Worm (Caenorhabditis elegans) whole organism, L3 larva: ENCODE data around the gene F46C5.7.

Source experiments
- R02D3.7 ChIP-seq: fragments of 150-350 bp; optimal IDR thresholded peaks from 2 replicates; lab custom pipeline; 2014; ENCODE audit warnings: missing biosample characterization, missing genetic modification characterization
- ZK546.5 ChIP-seq: sonication (generic microtip); optimal IDR thresholded peaks from 2 replicates; lab custom pipeline; 2017; ENCODE audit warnings: missing biosample characterization, missing genetic modification characterization
- aly-2 ChIP-seq: fragments of 150-350 bp; optimal IDR thresholded peaks from 2 replicates; lab custom pipeline; 2014; ENCODE audit warnings: missing biosample characterization, missing genetic modification characterization
- ama-1 ChIP-seq: fragments of 150-350 bp; optimal IDR thresholded peaks from 2 replicates; lab custom pipeline; 2018
- ceh-16 ChIP-seq: sonication (generic microtip); optimal IDR thresholded peaks from 2 replicates; lab custom pipeline; 2017; ENCODE audit warnings: missing biosample characterization, missing genetic modification characterization
- ceh-28 ChIP-seq: fragments of 150-350 bp; optimal IDR thresholded peaks from 2 replicates; lab custom pipeline; 2014; ENCODE audit warnings: missing biosample characterization, missing genetic modification reagents, missing genetic modification characterization
- ceh-82 ChIP-seq: fragments of 150-350 bp; optimal IDR thresholded peaks from 2 replicates; lab custom pipeline; 2014; ENCODE audit warnings: missing biosample characterization, missing genetic modification characterization
- ceh-9 ChIP-seq: sonication (generic microtip); optimal IDR thresholded peaks from 2 replicates; lab custom pipeline; 2018; ENCODE audit warnings: missing biosample characterization, missing genetic modification characterization
- daf-12 ChIP-seq: fragments of 150-350 bp; optimal IDR thresholded peaks from 2 replicates; lab custom pipeline; 2014; ENCODE audit warnings: missing biosample characterization, missing genetic modification reagents, missing genetic modification characterization
- egl-27 ChIP-seq: sonication (generic microtip); optimal IDR thresholded peaks from 4 replicates; lab custom pipeline; 2017; ENCODE audit warnings: missing biosample characterization, missing genetic modification reagents, missing genetic modification characterization
- egl-5 ChIP-seq: fragments of 150-350 bp; optimal IDR thresholded peaks from 2 replicates; lab custom pipeline; 2017; ENCODE audit warnings: missing biosample characterization, missing genetic modification reagents, missing genetic modification characterization, inconsistent platforms
- elt-1 ChIP-seq: fragments of 150-350 bp; optimal IDR thresholded peaks from 2 replicates; lab custom pipeline; 2014; ENCODE audit warnings: missing biosample characterization, missing genetic modification characterization
- elt-2 ChIP-seq: sonication (generic microtip); optimal IDR thresholded peaks from 2 replicates; lab custom pipeline; 2016; ENCODE audit warnings: missing genetic modification reagents, mild to moderate bottlenecking, missing genetic modification characterization, missing compliant biosample characterization
- elt-3 ChIP-seq, 3 experiments: fragments of 150-350 bp in 1 of 3; sonication (generic microtip) in 2 of 3; optimal IDR thresholded peaks; 2 replicates in 2 of 3; 4 replicates in 1 of 3; lab custom pipeline; 2014 to 2017; ENCODE audit warnings: missing biosample characterization in 3 of 3, missing genetic modification characterization in 3 of 3
- eor-1 ChIP-seq, 2 experiments: fragments of 150-350 bp; optimal IDR thresholded peaks; 2 replicates each; lab custom pipeline; 2014 to 2018; ENCODE audit warnings: missing biosample characterization in 2 of 2, missing genetic modification characterization in 2 of 2
- fkh-10 ChIP-seq: sonication (generic microtip); optimal IDR thresholded peaks from 2 replicates; lab custom pipeline; 2017; ENCODE audit warnings: missing biosample characterization, missing genetic modification reagents, missing genetic modification characterization
- fkh-2 ChIP-seq: fragments of 150-350 bp; optimal IDR thresholded peaks from 2 replicates; lab custom pipeline; 2014; ENCODE audit warnings: missing biosample characterization, missing genetic modification reagents, missing genetic modification characterization
- fos-1 ChIP-seq: fragments of 150-350 bp; optimal IDR thresholded peaks from 2 replicates; lab custom pipeline; 2014; ENCODE audit warnings: missing biosample characterization, missing genetic modification characterization
- hmg-11 ChIP-seq: sonication (generic microtip); optimal IDR thresholded peaks from 2 replicates; lab custom pipeline; 2016; ENCODE audit warnings: missing genetic modification characterization, missing compliant biosample characterization
- jun-1 ChIP-seq: fragments of 150-350 bp; optimal IDR thresholded peaks from 2 replicates; lab custom pipeline; 2014; ENCODE audit warnings: missing biosample characterization, missing genetic modification reagents, missing genetic modification characterization
- lin-15B ChIP-seq: fragments of 150-350 bp; optimal IDR thresholded peaks from 2 replicates; lab custom pipeline; 2014; ENCODE audit warnings: missing biosample characterization, missing genetic modification characterization
- lin-39 ChIP-seq: fragments of 150-350 bp; optimal IDR thresholded peaks from 2 replicates; lab custom pipeline; 2018; ENCODE audit warnings: missing biosample characterization, missing genetic modification reagents, missing genetic modification characterization
- lsy-12 ChIP-seq: sonication (generic microtip); optimal IDR thresholded peaks from 2 replicates; lab custom pipeline; 2016; ENCODE audit warnings: mild to moderate bottlenecking, missing genetic modification characterization, missing compliant biosample characterization
- mdl-1 ChIP-seq: fragments of 150-350 bp; optimal IDR thresholded peaks from 2 replicates; lab custom pipeline; 2014; ENCODE audit warnings: missing biosample characterization, missing genetic modification characterization
- mml-1 ChIP-seq: fragments of 150-350 bp; sonication (generic microtip); optimal IDR thresholded peaks from 3 replicates; lab custom pipeline; 2014; ENCODE audit warnings: missing biosample characterization, missing genetic modification characterization
- nfya-1 ChIP-seq: sonication (generic microtip); optimal IDR thresholded peaks from 2 replicates; lab custom pipeline; 2017; ENCODE audit warnings: missing genetic modification characterization, mild to moderate bottlenecking, missing compliant biosample characterization, antibody characterized with exemption, moderate library complexity; ENCODE audit not compliant: insufficient read depth
- nhr-11 ChIP-seq: fragments of 150-350 bp; optimal IDR thresholded peaks from 2 replicates; lab custom pipeline; 2014; ENCODE audit warnings: missing biosample characterization, missing genetic modification characterization
- nhr-12 ChIP-seq: fragments of 150-350 bp; optimal IDR thresholded peaks from 2 replicates; lab custom pipeline; 2014; ENCODE audit warnings: missing biosample characterization, missing genetic modification characterization
- nhr-23 ChIP-seq: fragments of 150-350 bp; optimal IDR thresholded peaks from 2 replicates; lab custom pipeline; 2014; ENCODE audit warnings: missing biosample characterization, missing genetic modification reagents, missing genetic modification characterization
- nhr-237 ChIP-seq: fragments of 150-350 bp; optimal IDR thresholded peaks from 2 replicates; lab custom pipeline; 2014; ENCODE audit warnings: missing biosample characterization, missing genetic modification characterization
- nhr-25 ChIP-seq: sonication (generic microtip); optimal IDR thresholded peaks from 2 replicates; lab custom pipeline; 2017; ENCODE audit warnings: missing biosample characterization, missing genetic modification characterization
- nhr-28 ChIP-seq: fragments of 150-350 bp; optimal IDR thresholded peaks from 2 replicates; lab custom pipeline; 2014; ENCODE audit warnings: missing biosample characterization, missing genetic modification characterization
- nhr-43 ChIP-seq: sonication (generic microtip); optimal IDR thresholded peaks from 2 replicates; lab custom pipeline; 2016; ENCODE audit warnings: mild to moderate bottlenecking, missing genetic modification characterization, missing compliant biosample characterization; ENCODE audit not compliant: poor library complexity, severe bottlenecking
- nhr-67 ChIP-seq: fragments of 150-350 bp; optimal IDR thresholded peaks from 2 replicates; lab custom pipeline; 2014; ENCODE audit warnings: missing biosample characterization, missing genetic modification characterization
- nhr-76 ChIP-seq: fragments of 150-350 bp; sonication (generic microtip); optimal IDR thresholded peaks from 5 replicates; lab custom pipeline; 2014; ENCODE audit warnings: missing biosample characterization, missing genetic modification characterization
- nhr-77 ChIP-seq: fragments of 150-350 bp; optimal IDR thresholded peaks from 2 replicates; lab custom pipeline; 2014; ENCODE audit warnings: missing biosample characterization, missing genetic modification characterization
- pha-4 ChIP-seq: fragments of 150-350 bp; optimal IDR thresholded peaks from 2 replicates; lab custom pipeline; 2014; ENCODE audit warnings: missing biosample characterization, missing genetic modification reagents, missing genetic modification characterization
- pqm-1 ChIP-seq: fragments of 150-350 bp; optimal IDR thresholded peaks from 2 replicates; lab custom pipeline; 2017; ENCODE audit warnings: missing biosample characterization, missing genetic modification characterization, inconsistent platforms
- sea-2 ChIP-seq: fragments of 150-350 bp; sonication (generic microtip); optimal IDR thresholded peaks from 4 replicates; lab custom pipeline; 2014; ENCODE audit warnings: missing biosample characterization, missing genetic modification reagents, missing genetic modification characterization
- skn-1 ChIP-seq: fragments of 150-350 bp; optimal IDR thresholded peaks from 2 replicates; lab custom pipeline; 2014; ENCODE audit warnings: missing biosample characterization, missing genetic modification characterization
- snpc-4 ChIP-seq: fragments of 150-350 bp; optimal IDR thresholded peaks from 2 replicates; lab custom pipeline; 2014; ENCODE audit warnings: missing biosample characterization, missing genetic modification characterization
- tbx-2 ChIP-seq: sonication (generic microtip); optimal IDR thresholded peaks from 2 replicates; lab custom pipeline; 2016; ENCODE audit warnings: mild to moderate bottlenecking, missing genetic modification characterization, missing compliant biosample characterization
- unc-39 ChIP-seq: sonication (generic microtip); optimal IDR thresholded peaks from 4 replicates; lab custom pipeline; 2017; ENCODE audit warnings: missing biosample characterization, missing genetic modification characterization
- unc-62 ChIP-seq: fragments of 150-350 bp; sonication (generic microtip); optimal IDR thresholded peaks from 4 replicates; lab custom pipeline; 2014; ENCODE audit warnings: missing biosample characterization, missing genetic modification reagents, missing genetic modification characterization
- zag-1 ChIP-seq: fragments of 150-350 bp; optimal IDR thresholded peaks from 2 replicates; lab custom pipeline; 2014; ENCODE audit warnings: missing biosample characterization, missing genetic modification characterization
- ztf-11 ChIP-seq: fragments of 150-350 bp; optimal IDR thresholded peaks from 2 replicates; lab custom pipeline; 2014; ENCODE audit warnings: missing biosample characterization, missing genetic modification characterization
- ztf-4 ChIP-seq: fragments of 150-350 bp; optimal IDR thresholded peaks from 2 replicates; lab custom pipeline; 2014; ENCODE audit warnings: missing biosample characterization, missing genetic modification characterization

The F46C5.7 gene

ce11 chrII:8796391-8796790 is 42.7 kb upstream of the F46C5.7 start:
- TF ChIP-seq hmg-11 (tag; lab: Kevin White, UChicago): peak; percentile 56
- peak; percentile 28 for TF ChIP-seq nhr-11 (tag; lab: Kevin White, UChicago)
- no peak for TF ChIP-seq nhr-237
- TF ChIP-seq R02D3.7 (tag; lab: Kevin White, UChicago): peak; percentile 35
- no peak for TF ChIP-seq ceh-16
- no peak for TF ChIP-seq nhr-67 (tag; lab: Kevin White, UChicago)
- no peak for TF ChIP-seq nhr-23 (tag; lab: Kevin White, UChicago)
- no peak for TF ChIP-seq jun-1 (tag; lab: Kevin White, UChicago)
- no peak for TF ChIP-seq fkh-2 (tag; lab: Kevin White, UChicago)
- TF ChIP-seq egl-5 (tag; lab: Kevin White, UChicago): peak; percentile 78
- no peak for TF ChIP-seq ZK546.5 (tag; lab: Kevin White, UChicago)
- TF ChIP-seq elt-2 (tag; lab: Kevin White, UChicago): no peak
- no peak for TF ChIP-seq nhr-12 (tag; lab: Kevin White, UChicago)
- TF ChIP-seq nhr-25: no peak
- no peak for TF ChIP-seq ztf-11
- no peak for TF ChIP-seq nhr-28 (tag; lab: Kevin White, UChicago)
- no peak for TF ChIP-seq pqm-1
- TF ChIP-seq mdl-1 (tag; lab: Kevin White, UChicago): peak; percentile 50
- TF ChIP-seq aly-2 (tag; lab: Kevin White, UChicago): no peak
- peak; percentile 89 for TF ChIP-seq fkh-10
- no peak for TF ChIP-seq skn-1 (tag; lab: Kevin White, UChicago)
- TF ChIP-seq eor-1 (tag; optimal IDR thresholded peaks at IDR 0.05; lab: Kevin White, UChicago): no peak
- TF ChIP-seq ztf-4 (tag; lab: Kevin White, UChicago): no peak
- TF ChIP-seq unc-62: peak; percentile 38
- TF ChIP-seq unc-39 (tag; lab: Kevin White, UChicago): no peak
- no peak for TF ChIP-seq ceh-28 (tag; lab: Kevin White, UChicago)
- no peak for TF ChIP-seq sea-2 (GFP tag; lab: Kevin White, UChicago)
- no peak for TF ChIP-seq egl-27 (tag; lab: Kevin White, UChicago)
- no peak for TF ChIP-seq nhr-77 (tag; lab: Kevin White, UChicago)
- no peak for TF ChIP-seq elt-1
- peak; percentile 91 for TF ChIP-seq tbx-2 (tag; lab: Kevin White, UChicago)
- no peak for TF ChIP-seq nhr-76 (tag; lab: Kevin White, UChicago)
- TF ChIP-seq lin-39 (tag; lab: Kevin White, UChicago): peak; percentile 84
- no peak for TF ChIP-seq zag-1
- TF ChIP-seq ceh-82: no peak
- TF ChIP-seq mml-1: no peak
- TF ChIP-seq lsy-12 (tag; lab: Kevin White, UChicago): no peak
- TF ChIP-seq ceh-9: no peak
- TF ChIP-seq nhr-43 (tag; lab: Kevin White, UChicago): no peak
- TF ChIP-seq ama-1 (lab: Kevin White, UChicago): no peak
- no peak for TF ChIP-seq fos-1 (tag; lab: Kevin White, UChicago)
- no peak for TF ChIP-seq elt-3 (tag; optimal IDR thresholded peaks at IDR 0.05; lab: Kevin White, UChicago)
- TF ChIP-seq snpc-4: peak; percentile 14
- peak; percentile 12 for TF ChIP-seq lin-15B (tag; lab: Kevin White, UChicago)
- TF ChIP-seq nfya-1 (tag; lab: Kevin White, UChicago): peak; percentile 80
- no peak for TF ChIP-seq pha-4 (tag; lab: Kevin White, UChicago)
- no peak for TF ChIP-seq daf-12 (tag; lab: Kevin White, UChicago)
- TF ChIP-seq, all 47 proteins: peak for 12

ce11 chrII:8799725-8800124 is 39.4 kb upstream of the F46C5.7 start:
- TF ChIP-seq snpc-4 (no peak), lsy-12 (tag; lab: Kevin White, UChicago) (no peak), unc-62 (peak; percentile 86), lin-39 (tag; lab: Kevin White, UChicago) (peak; percentile 47)
